Worm (Caenorhabditis elegans): ENCODE results near the gene srg-41.

ce11 chrV:11141179-11141578 is 20.5 kb downstream of the srg-41 start, which contains the start of gene folt-1:
- TF ChIP-seq unc-62 (GFP tag; optimal IDR thresholded peaks at IDR 0.05), result no peak
- TF ChIP-seq mab-5 (tag; optimal IDR thresholded peaks at IDR 0.05), result no peak
- TF ChIP-seq elt-3 (tag; optimal IDR thresholded peaks at IDR 0.05), result no peak
